Fruit fly (Drosophila melanogaster): Measurements from ENCODE around the gene Or85f.

The Or85f gene

dm6 chr3R:9430344-9431253 is 32.6 kb downstream of the Or85f start (continued):
- 0 out of 2 replicates have a peak, but pooled peaks have one; percentile 32 for TF ChIP-seq Ada2b (GFP tag; IDR thresholded peaks at IDR 0.05)
- TF ChIP-seq Trl (optimal IDR thresholded peaks at IDR 0.05) = no peak
- TF ChIP-seq Trl (GFP tag; optimal IDR thresholded peaks at IDR 0.05) = no peak
- no peak for TF ChIP-seq B-H2 (GFP tag; optimal IDR thresholded peaks at IDR 0.05)
- peak; percentile 5 for TF ChIP-seq CG18619 (GFP tag; optimal IDR thresholded peaks at IDR 0.05)
- no peak for TF ChIP-seq pum (GFP tag; optimal IDR thresholded peaks at IDR 0.05)
- peak; percentile 38 for TF ChIP-seq CG9727 (GFP tag; optimal IDR thresholded peaks at IDR 0.05)
- peak; percentile 83 for TF ChIP-seq vvl (GFP tag; IDR thresholded peaks at IDR 0.05)
- 0 out of 2 replicates have a peak, but pooled peaks have one; percentile 43 for TF ChIP-seq klu (GFP tag; IDR thresholded peaks at IDR 0.05)
- TF ChIP-seq org-1 (GFP tag; optimal IDR thresholded peaks at IDR 0.05) = peak; percentile 4
- peak; percentile 40 for TF ChIP-seq CG17385 (GFP tag; optimal IDR thresholded peaks at IDR 0.05)
- 0 out of 3 replicates have a peak, but pooled peaks have one; percentile 19 for TF ChIP-seq ci (GFP tag; IDR thresholded peaks at IDR 0.05)
- peak; percentile 19; the same call in 1 of the 2 replicates for TF ChIP-seq CG16779 (GFP tag; IDR thresholded peaks at IDR 0.05)
- 0 out of 3 replicates have a peak, but pooled peaks have one; percentile 50 for TF ChIP-seq CG11695 (GFP tag; IDR thresholded peaks at IDR 0.05)
- peak; percentile 47 for TF ChIP-seq ftz-f1 (GFP tag; optimal IDR thresholded peaks at IDR 0.05)
- no peak for TF ChIP-seq sens-2 (GFP tag; IDR thresholded peaks at IDR 0.05)
- peak; percentile 45 for TF ChIP-seq BtbVII (GFP tag; optimal IDR thresholded peaks at IDR 0.05)
- peak; percentile 7 for TF ChIP-seq CG8359 (GFP tag; optimal IDR thresholded peaks at IDR 0.05; ENCODE audit: borderline replicate concordance)
- peak; percentile 9; the same call in 1 of the 2 replicates for TF ChIP-seq MBD-R2 (GFP tag; IDR thresholded peaks at IDR 0.05)
- peak; percentile 45 for TF ChIP-seq tap (tag; optimal IDR thresholded peaks at IDR 0.05)
- TF ChIP-seq fd3F (GFP tag; optimal IDR thresholded peaks at IDR 0.05) = peak; percentile 52
- no peak for TF ChIP-seq CG11085 (GFP tag; IDR thresholded peaks at IDR 0.05)
- TF ChIP-seq Meics (GFP tag; optimal IDR thresholded peaks at IDR 0.05) = peak; percentile 55
- peak; percentile 55 for TF ChIP-seq CG11504 (tag; optimal IDR thresholded peaks at IDR 0.05)
- TF ChIP-seq Hsf (GFP tag; optimal IDR thresholded peaks at IDR 0.05) = peak; percentile 25
- peak; percentile 61 for TF ChIP-seq CG7839 (tag; optimal IDR thresholded peaks at IDR 0.05)
- TF ChIP-seq CG2120 (GFP tag; optimal IDR thresholded peaks at IDR 0.05) = peak; percentile 63
- no peak for TF ChIP-seq CG31365 (tag; optimal IDR thresholded peaks at IDR 0.05)
- peak; percentile 97 for TF ChIP-seq chinmo (GFP tag; IDR thresholded peaks at IDR 0.05; ENCODE audit: partially characterized antibody)
- TF ChIP-seq ems (GFP tag; optimal IDR thresholded peaks at IDR 0.05) = no peak
- no peak for TF ChIP-seq usp (GFP tag; optimal IDR thresholded peaks at IDR 0.05)
- peak; percentile 26 for TF ChIP-seq CG9817 (tag; optimal IDR thresholded peaks at IDR 0.05)
- TF ChIP-seq ERR (GFP tag; optimal IDR thresholded peaks at IDR 0.05) = no peak
- peak; percentile 45 for TF ChIP-seq caup (GFP tag; optimal IDR thresholded peaks at IDR 0.05; ENCODE audit: severe bottlenecking)
- no peak for TF ChIP-seq CG33213 (GFP tag; optimal IDR thresholded peaks at IDR 0.05)
- peak; percentile 46; the same call in 1 of the 3 replicates for TF ChIP-seq CG2199 (GFP tag; IDR thresholded peaks at IDR 0.05)
- TF ChIP-seq CG14441 (GFP tag; IDR thresholded peaks at IDR 0.05) = peak; percentile 42; the same call in 1 of the 2 replicates
- TF ChIP-seq CG15073 (GFP tag; optimal IDR thresholded peaks at IDR 0.05) = no peak
- TF ChIP-seq CG2202 (tag; optimal IDR thresholded peaks at IDR 0.05) = no peak
- TF ChIP-seq H15 (GFP tag; IDR thresholded peaks at IDR 0.05) = 0 out of 3 replicates have a peak, but pooled peaks have one; percentile 6
- 0 out of 3 replicates have a peak, but pooled peaks have one; percentile 31 for TF ChIP-seq Mrtf (GFP tag; IDR thresholded peaks at IDR 0.05)
- no peak for TF ChIP-seq Dip2 (GFP tag; IDR thresholded peaks at IDR 0.05)
- TF ChIP-seq grau (tag; optimal IDR thresholded peaks at IDR 0.05) = peak; percentile 60
- peak; percentile 52; the same call in 1 of the 2 replicates for TF ChIP-seq Xrp1 (GFP tag; IDR thresholded peaks at IDR 0.05)
- TF ChIP-seq Med (GFP tag) = peak; percentile 87
- TF ChIP-seq CG30403 (GFP tag; optimal IDR thresholded peaks at IDR 0.05) = peak; percentile 36
- peak; percentile 57 for TF ChIP-seq gem (tag; optimal IDR thresholded peaks at IDR 0.05)
- peak; percentile 32 for TF ChIP-seq scrt (GFP tag; optimal IDR thresholded peaks at IDR 0.05)
- no peak for TF ChIP-seq mirr (GFP tag; optimal IDR thresholded peaks at IDR 0.05)
